Fruit fly (Drosophila melanogaster) whole organism, wandering third instar larva: Measurements from ENCODE around the gene CG46303.

ENCODE experiments used
- CrebA ChIP-seq: fragments of 200-800 bp; sonication (Bioruptor generic); optimal IDR thresholded peaks from 2 replicates; lab custom pipeline; 2016; ENCODE audit warnings: missing biosample characterization, mild to moderate bottlenecking, missing genetic modification characterization, borderline replicate concordance
- Dif ChIP-seq: fragments of 200-275, 200-300 bp; sonication (Bioruptor generic); optimal IDR thresholded peaks from 2 replicates; lab custom pipeline; 2018; ENCODE audit warnings: missing biosample characterization, missing genetic modification characterization; ENCODE audit not compliant: partially characterized antibody

dm6 chr3R:5781462-5781861, 40.3 kb upstream of the CG46303 start, which contains the start of gene kat-60L1:
- TF ChIP-seq Dif (GFP tag; lab: Kevin White, UChicago) (no peak), CrebA (GFP tag; lab: Kevin White, UChicago) (no peak)
